Worm (Caenorhabditis elegans) whole organism, mixed stage, embryonic: Measurements from ENCODE around the gene rpl-26.

Experiments used
- blmp-1 ChIP-seq: fragments of 150-350 bp; optimal IDR thresholded peaks from 2 replicates; lab custom pipeline; 2014; ENCODE audit warnings: missing biosample characterization, missing genetic modification characterization
- elt-3 ChIP-seq: fragments of 150-350 bp; optimal IDR thresholded peaks from 2 replicates; lab custom pipeline; 2014; ENCODE audit warnings: missing biosample characterization, missing genetic modification characterization
- lsy-2 ChIP-seq: fragments of 150-350 bp; optimal IDR thresholded peaks from 2 replicates; lab custom pipeline; 2014; ENCODE audit warnings: missing biosample characterization, missing genetic modification characterization
- nhr-12 ChIP-seq: fragments of 150-350 bp; optimal IDR thresholded peaks from 2 replicates; lab custom pipeline; 2014; ENCODE audit warnings: missing biosample characterization, missing genetic modification characterization
- nhr-2 ChIP-seq: fragments of 150-350 bp; optimal IDR thresholded peaks from 2 replicates; lab custom pipeline; 2014; ENCODE audit warnings: missing biosample characterization, missing genetic modification characterization
- sem-2 ChIP-seq: fragments of 200-800 bp; sonication (Bioruptor generic); optimal IDR thresholded peaks from 2 replicates; lab custom pipeline; 2018; ENCODE audit warnings: mild to moderate bottlenecking, missing genetic modification characterization, missing compliant biosample characterization
- unc-62 ChIP-seq: fragments of 150-350 bp; optimal IDR thresholded peaks from 2 replicates; lab custom pipeline; 2014; ENCODE audit warnings: missing biosample characterization, missing genetic modification reagents, missing genetic modification characterization
- ztf-11 ChIP-seq: fragments of 150-350 bp; optimal IDR thresholded peaks from 2 replicates; lab custom pipeline; 2014; ENCODE audit warnings: missing biosample characterization, missing genetic modification characterization

ce11 chrII:8646437-8646836 is 43.9 kb downstream of the rpl-26 start:
- TF ChIP-seq nhr-2 (tag; lab: Kevin White, UChicago): no peak
- TF ChIP-seq blmp-1 (tag; lab: Kevin White, UChicago): no peak
- no peak for TF ChIP-seq lsy-2
- TF ChIP-seq sem-2 (GFP tag; lab: Kevin White, UChicago): no peak
- no peak for TF ChIP-seq ztf-11 (tag; lab: Kevin White, UChicago)
- TF ChIP-seq nhr-12 (tag; lab: Kevin White, UChicago): no peak
- TF ChIP-seq unc-62: no peak
- TF ChIP-seq elt-3 (tag; lab: Kevin White, UChicago): no peak
